Worm (Caenorhabditis elegans) whole organism, early embryonic: Measurements from ENCODE around the gene iscu-1.

Experiments used
- B0310.2 ChIP-seq: sonication (generic microtip); optimal IDR thresholded peaks from 2 replicates; lab custom pipeline; 2016; ENCODE audit warnings: mild to moderate bottlenecking, missing genetic modification characterization, missing compliant biosample characterization
- aly-1 ChIP-seq: sonication (generic microtip); optimal IDR thresholded peaks from 2 replicates; lab custom pipeline; 2016; ENCODE audit warnings: missing genetic modification characterization, missing compliant biosample characterization
- ama-1 ChIP-seq: fragments of 150-350 bp; optimal IDR thresholded peaks from 2 replicates; lab custom pipeline; 2014
- ceh-13 ChIP-seq: fragments of 200-800 bp; sonication (Bioruptor generic); optimal IDR thresholded peaks from 2 replicates; lab custom pipeline; 2018; ENCODE audit warnings: mild to moderate bottlenecking, missing genetic modification characterization, missing compliant biosample characterization
- ceh-36 ChIP-seq: sonication (generic microtip); optimal IDR thresholded peaks from 2 replicates; lab custom pipeline; 2016; ENCODE audit warnings: missing genetic modification characterization, inconsistent platforms, missing compliant biosample characterization
- flt-1 ChIP-seq: fragments of 200-800 bp; sonication (Bioruptor generic); IDR thresholded peaks from 2 replicates; pipeline ENCODE4 v1.3.6; 2022; ENCODE audit warnings: missing genetic modification characterization, missing compliant biosample characterization
- hmbx-1 ChIP-seq: sonication (generic microtip); optimal IDR thresholded peaks from 2 replicates; lab custom pipeline; 2016; ENCODE audit warnings: mild to moderate bottlenecking, missing genetic modification characterization, missing compliant biosample characterization
- hmg-4 ChIP-seq: fragments of 200-800 bp; sonication (Bioruptor generic); optimal IDR thresholded peaks from 2 replicates; lab custom pipeline; 2018; ENCODE audit warnings: mild to moderate bottlenecking, missing genetic modification characterization, missing compliant biosample characterization
- hnd-1 ChIP-seq: sonication (generic microtip); optimal IDR thresholded peaks from 2 replicates; lab custom pipeline; 2016; ENCODE audit warnings: missing genetic modification characterization, missing compliant biosample characterization
- pes-1 ChIP-seq: fragments of 200-800 bp; sonication (Bioruptor generic); IDR thresholded peaks from 2 replicates; pipeline ENCODE4 v1.3.6; 2022; ENCODE audit warnings: missing genetic modification reagents, missing genetic modification characterization, missing compliant biosample characterization
- sea-1 ChIP-seq: fragments of 200-800 bp; sonication (Bioruptor generic); conservative IDR thresholded peaks from 2 replicates; pipeline ENCODE4 v1.3.6; 2022; ENCODE audit warnings: missing genetic modification characterization, missing compliant biosample characterization
- tbx-37 ChIP-seq: fragments of 200-800 bp; sonication (Bioruptor generic); conservative IDR thresholded peaks from 2 replicates; pipeline ENCODE4 v1.3.6; 2022; ENCODE audit warnings: missing genetic modification reagents, missing genetic modification characterization, missing compliant biosample characterization

DNA sequence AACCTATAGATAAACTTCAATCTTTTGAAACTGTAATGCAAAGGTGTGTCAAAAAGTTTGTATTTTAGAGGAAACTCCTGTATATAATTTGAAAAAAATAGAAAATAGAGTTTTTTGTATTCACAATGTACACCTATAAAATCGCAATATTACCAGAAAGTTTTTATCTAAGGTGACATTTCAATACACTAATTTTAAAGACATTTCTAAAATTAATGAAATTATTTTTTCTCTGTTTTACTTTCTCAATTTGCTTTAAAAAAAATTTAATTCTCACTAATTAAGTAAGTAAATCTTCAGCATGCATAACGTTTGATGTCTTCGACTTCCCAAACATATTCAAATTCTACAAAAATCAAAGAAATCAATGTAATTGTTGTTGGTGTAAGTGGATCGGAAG, 43.8 kb downstream of the iscu-1 start, which contains the start of gene rga-5:
- TF ChIP-seq sea-1 (GFP tag; lab: Robert Waterston, UW) (no peak), ama-1 (lab: Kevin White, UChicago) (no peak), flt-1 (GFP tag; lab: Robert Waterston, UW) (no peak), hnd-1 (tag; lab: Kevin White, UChicago) (no peak), ceh-36 (tag; lab: Kevin White, UChicago) (no peak), pes-1 (GFP tag; lab: Robert Waterston, UW) (no peak), tbx-37 (no peak), aly-1 (tag; lab: Kevin White, UChicago) (no peak), B0310.2 (no peak), hmg-4 (GFP tag; lab: Kevin White, UChicago) (no peak), hmbx-1 (tag; lab: Kevin White, UChicago) (no peak), ceh-13 (GFP tag; lab: Kevin White, UChicago) (no peak)
